Fruit fly (Drosophila melanogaster): ENCODE data around the gene CG13318.
A peak's percentile ranks its signal among the peaks of the same experiment; 100 is the strongest.

The CG13318 gene

dm6 chr3R:8811323-8811936 lies 38.9 kb upstream of the CG13318 start (continued):
- TF ChIP-seq CG1832 (GFP tag; optimal IDR thresholded peaks at IDR 0.05) (no peak), CG9932 (GFP tag; IDR thresholded peaks at IDR 0.05) (peak; percentile 99), Trl (optimal IDR thresholded peaks at IDR 0.05) (no peak), Trl (GFP tag; optimal IDR thresholded peaks at IDR 0.05) (peak; percentile 99), Doc2 (GFP tag; IDR thresholded peaks at IDR 0.05) (no peak; the same call in none of the 2 replicates), ken (GFP tag; IDR thresholded peaks at IDR 0.05) (peak; percentile 98), az2 (GFP tag; optimal IDR thresholded peaks at IDR 0.05) (peak; percentile 99), prd (optimal IDR thresholded peaks at IDR 0.05) (no peak), prd (GFP tag; IDR thresholded peaks at IDR 0.05) (peak; percentile 99), lov (optimal IDR thresholded peaks at IDR 0.05) (no peak), lov (GFP tag; IDR thresholded peaks at IDR 0.05) (peak; percentile 98), dati (GFP tag; IDR thresholded peaks at IDR 0.05) (peak; percentile 94), CG10209 (GFP tag; optimal IDR thresholded peaks at IDR 0.05) (peak; percentile 99), ro (GFP tag; IDR thresholded peaks at IDR 0.05) (peak; percentile 95), CG11398 (GFP tag; optimal IDR thresholded peaks at IDR 0.05) (peak; percentile 97), CG14441 (GFP tag; IDR thresholded peaks at IDR 0.05) (peak; percentile 99), Atf3 (GFP tag; optimal IDR thresholded peaks at IDR 0.05) (peak; percentile 98), MTF-1 (GFP tag; optimal IDR thresholded peaks at IDR 0.05; ENCODE audit: borderline replicate concordance) (peak; percentile 97), CrebB (tag; optimal IDR thresholded peaks at IDR 0.05) (peak; percentile 99), Dek (tag; optimal IDR thresholded peaks at IDR 0.05) (peak; percentile 99), toy (GFP tag; IDR thresholded peaks at IDR 0.05) (peak; percentile 97), CG10654 (GFP tag; optimal IDR thresholded peaks at IDR 0.05) (peak; percentile 98), Xrp1 (GFP tag; IDR thresholded peaks at IDR 0.05) (peak; percentile 98), CG9797 (GFP tag; optimal IDR thresholded peaks at IDR 0.05) (peak; percentile 44), pum (GFP tag; optimal IDR thresholded peaks at IDR 0.05) (peak; percentile 98), ems (GFP tag; optimal IDR thresholded peaks at IDR 0.05) (peak; percentile 99), D19B (GFP tag; optimal IDR thresholded peaks at IDR 0.05) (peak; percentile 100), corto (GFP tag; optimal IDR thresholded peaks at IDR 0.05) (peak; percentile 97), inv (GFP tag; IDR thresholded peaks at IDR 0.05; ENCODE audit: partially characterized antibody) (no peak), knrl (GFP tag; IDR thresholded peaks at IDR 0.05; ENCODE audit: partially characterized antibody) (no peak), ash1 (GFP tag; optimal IDR thresholded peaks at IDR 0.05) (peak; percentile 94), CG4328 (GFP tag; optimal IDR thresholded peaks at IDR 0.05) (peak; percentile 96), dm (GFP tag; optimal IDR thresholded peaks at IDR 0.05) (peak; percentile 98), dmrt11E (tag; optimal IDR thresholded peaks at IDR 0.05) (peak; percentile 96), CG12071 (GFP tag; optimal IDR thresholded peaks at IDR 0.05) (peak; percentile 99), HLH54F (GFP tag; optimal IDR thresholded peaks at IDR 0.05) (peak; percentile 99), CG8944 (GFP tag; optimal IDR thresholded peaks at IDR 0.05) (peak; percentile 98), CG17359 (tag; optimal IDR thresholded peaks at IDR 0.05) (peak; percentile 99), sob (GFP tag; IDR thresholded peaks at IDR 0.05) (peak; percentile 99), pros (GFP tag; optimal IDR thresholded peaks at IDR 0.05) (peak; percentile 59), CG7556 (GFP tag; optimal IDR thresholded peaks at IDR 0.05) (peak; percentile 98), esg (GFP tag; conservative IDR thresholded peaks at IDR 0.05) (peak; percentile 99), CG3838 (GFP tag; optimal IDR thresholded peaks at IDR 0.05) (peak; percentile 95), CG2199 (GFP tag; IDR thresholded peaks at IDR 0.05) (peak; percentile 98), CG2129 (GFP tag; IDR thresholded peaks at IDR 0.05; ENCODE audit: partially characterized antibody) (no peak), CG9437 (GFP tag; optimal IDR thresholded peaks at IDR 0.05) (peak; percentile 95), mirr (GFP tag; optimal IDR thresholded peaks at IDR 0.05) (peak; percentile 98), CG4282 (GFP tag; optimal IDR thresholded peaks at IDR 0.05) (peak; percentile 97), amos (GFP tag; IDR thresholded peaks at IDR 0.05; ENCODE audit: partially characterized antibody) (no peak; the same call in 1 of the 2 replicates), HmgZ (tag; optimal IDR thresholded peaks at IDR 0.05) (peak; percentile 99), Taf1 (GFP tag; IDR thresholded peaks at IDR 0.05) (peak; percentile 98)

All from whole organism, embryonic.